Worm (Caenorhabditis elegans) whole organism, L4 larva: Measurements from ENCODE around the gene F35C5.3.
A peak's percentile ranks its signal among the peaks of the same experiment; 100 is the strongest.

Experiments used
- F10B5.3 ChIP-seq: sonication (generic microtip); optimal IDR thresholded peaks from 2 replicates; lab custom pipeline; 2016; ENCODE audit warnings: mild to moderate bottlenecking, missing genetic modification characterization, missing compliant biosample characterization
- F37D6.2 ChIP-seq: sonication (generic microtip); optimal IDR thresholded peaks from 2 replicates; lab custom pipeline; 2016; ENCODE audit warnings: mild to moderate bottlenecking, missing genetic modification characterization, missing compliant biosample characterization
- F44E2.7 ChIP-seq: fragments of 200-800 bp; sonication (Bioruptor generic); IDR thresholded peaks from 2 replicates; pipeline ENCODE4 v2.1.2; 2022; ENCODE audit warnings: missing genetic modification characterization, missing compliant biosample characterization
- F49E8.2 ChIP-seq: sonication (generic microtip); optimal IDR thresholded peaks from 2 replicates; lab custom pipeline; 2016; ENCODE audit warnings: missing compliant biosample characterization, mild to moderate bottlenecking, missing genetic modification characterization, borderline replicate concordance
- R02D3.7 ChIP-seq: fragments of 150-350 bp; sonication (generic microtip); optimal IDR thresholded peaks from 3 replicates; lab custom pipeline; 2014; ENCODE audit warnings: missing biosample characterization, missing genetic modification characterization
- T20F7.1 ChIP-seq: fragments of 200-800 bp; sonication (Bioruptor generic); optimal IDR thresholded peaks from 2 replicates; lab custom pipeline; 2018; ENCODE audit warnings: mild to moderate bottlenecking, missing genetic modification characterization, missing compliant biosample characterization
- Y48G9A.11 ChIP-seq: fragments of 200-800 bp; sonication (Bioruptor generic); IDR thresholded peaks from 2 replicates; pipeline ENCODE4 v1.3.6; 2022; ENCODE audit warnings: missing genetic modification reagents, missing genetic modification characterization, missing compliant biosample characterization
- Y5F2A.4 ChIP-seq: fragments of 200-800 bp; sonication (Bioruptor generic); optimal IDR thresholded peaks from 2 replicates; lab custom pipeline; 2018; ENCODE audit warnings: mild to moderate bottlenecking, missing genetic modification characterization, missing compliant biosample characterization
- aha-1 ChIP-seq: fragments of 150-350 bp; peaks from one replicate; lab custom pipeline; 2014; ENCODE audit warnings: missing biosample characterization, missing genetic modification characterization
- aly-2 ChIP-seq: sonication (generic microtip); optimal IDR thresholded peaks from 2 replicates; lab custom pipeline; 2018; ENCODE audit warnings: missing biosample characterization, missing genetic modification characterization
- attf-4 ChIP-seq: sonication (generic microtip); optimal IDR thresholded peaks from 3 replicates; lab custom pipeline; 2017; ENCODE audit warnings: missing biosample characterization, missing genetic modification characterization
- ceh-32 ChIP-seq: sonication (generic microtip); optimal IDR thresholded peaks from 2 replicates; lab custom pipeline; 2016; ENCODE audit warnings: mild to moderate bottlenecking, missing genetic modification characterization, missing compliant biosample characterization; ENCODE audit not compliant: poor library complexity
- ceh-62 ChIP-seq: sonication (generic microtip); optimal IDR thresholded peaks from 2 replicates; lab custom pipeline; 2017; ENCODE audit warnings: missing biosample characterization, missing genetic modification characterization
- ces-1 ChIP-seq: fragments of 150-350 bp; sonication (generic microtip); optimal IDR thresholded peaks from 4 replicates; lab custom pipeline; 2014; ENCODE audit warnings: missing biosample characterization, missing genetic modification reagents, missing genetic modification characterization
- cey-2 ChIP-seq: sonication (generic microtip); optimal IDR thresholded peaks from 3 replicates; lab custom pipeline; 2017; ENCODE audit warnings: missing genetic modification characterization, mild to moderate bottlenecking, missing compliant biosample characterization, antibody characterized with exemption, borderline replicate concordance; ENCODE audit not compliant: insufficient read depth
- ctbp-1 ChIP-seq: fragments of 200-800 bp; sonication (Bioruptor generic); IDR thresholded peaks from 2 replicates; pipeline ENCODE4 v1.3.6; 2022; ENCODE audit warnings: missing genetic modification reagents, missing genetic modification characterization, missing compliant biosample characterization
- daf-16 ChIP-seq, 3 experiments: sonication (generic microtip); optimal IDR thresholded peaks; 2 replicates each; lab custom pipeline; 2016 to 2017; ENCODE audit warnings: missing genetic modification characterization in 3 of 3, missing genetic modification reagents in 3 of 3, mild to moderate bottlenecking in 2 of 3, missing compliant biosample characterization in 2 of 3, missing biosample characterization in 1 of 3, moderate library complexity in 1 of 3
- dmd-6 ChIP-seq: fragments of 200-800 bp; sonication (Bioruptor generic); IDR thresholded peaks from 2 replicates; pipeline ENCODE4 v1.3.6; 2022; ENCODE audit warnings: missing genetic modification reagents, missing genetic modification characterization, missing compliant biosample characterization
- dmd-9 ChIP-seq: fragments of 200-800 bp; sonication (Bioruptor generic); IDR thresholded peaks from 2 replicates; pipeline ENCODE4 v1.3.6; 2022; ENCODE audit warnings: missing genetic modification reagents, missing genetic modification characterization, missing compliant biosample characterization
- dpl-1 ChIP-seq: fragments of 150-350 bp; optimal IDR thresholded peaks from 2 replicates; lab custom pipeline; 2014; ENCODE audit warnings: missing biosample characterization, missing genetic modification reagents, missing genetic modification characterization
- duxl-1 ChIP-seq: sonication (generic microtip); optimal IDR thresholded peaks from 2 replicates; lab custom pipeline; 2016; ENCODE audit warnings: mild to moderate bottlenecking, missing genetic modification characterization, moderate library complexity, missing compliant biosample characterization; ENCODE audit not compliant: poor library complexity
- dve-1 ChIP-seq: sonication (generic microtip); optimal IDR thresholded peaks from 2 replicates; lab custom pipeline; 2017; ENCODE audit warnings: antibody characterized with exemption, mild to moderate bottlenecking, missing genetic modification characterization, missing compliant biosample characterization; ENCODE audit not compliant: insufficient read depth
- fkh-10 ChIP-seq: fragments of 150-350 bp; optimal IDR thresholded peaks from 2 replicates; lab custom pipeline; 2014; ENCODE audit warnings: missing biosample characterization, missing genetic modification reagents, missing genetic modification characterization
- gei-8 ChIP-seq: fragments of 200-800 bp; sonication (Bioruptor generic); optimal IDR thresholded peaks from 2 replicates; lab custom pipeline; 2018; ENCODE audit warnings: mild to moderate bottlenecking, missing genetic modification characterization, missing compliant biosample characterization
- hlh-11 ChIP-seq: fragments of 200-800 bp; sonication (Bioruptor generic); optimal IDR thresholded peaks from 2 replicates; lab custom pipeline; 2018; ENCODE audit warnings: mild to moderate bottlenecking, missing genetic modification characterization, missing compliant biosample characterization
- hlh-30 ChIP-seq: sonication (generic microtip); optimal IDR thresholded peaks from 2 replicates; lab custom pipeline; 2017; ENCODE audit warnings: antibody characterized with exemption, mild to moderate bottlenecking, missing genetic modification characterization, missing compliant biosample characterization; ENCODE audit not compliant: insufficient read depth
- jun-1 ChIP-seq: fragments of 150-350 bp; optimal IDR thresholded peaks from 2 replicates; lab custom pipeline; 2014; ENCODE audit warnings: missing biosample characterization, missing genetic modification reagents, missing genetic modification characterization
- lin-39 ChIP-seq: fragments of 150-350 bp; optimal IDR thresholded peaks from 2 replicates; lab custom pipeline; 2014; ENCODE audit warnings: missing biosample characterization, missing genetic modification reagents, missing genetic modification characterization
- mdl-1 ChIP-seq, 2 experiments: fragments of 150-350 bp in 1 of 2; sonication (generic microtip) in 1 of 2; optimal IDR thresholded peaks; 2 replicates each; lab custom pipeline; 2014 to 2017; ENCODE audit warnings: missing biosample characterization in 2 of 2, missing genetic modification characterization in 2 of 2
- mep-1 ChIP-seq: fragments of 150-350 bp; sonication (generic microtip); optimal IDR thresholded peaks from 3 replicates; lab custom pipeline; 2014; ENCODE audit warnings: missing biosample characterization, missing genetic modification characterization
- nhr-237 ChIP-seq: sonication (generic microtip); optimal IDR thresholded peaks from 2 replicates; lab custom pipeline; 2017; ENCODE audit warnings: missing biosample characterization, missing genetic modification characterization
- nhr-41 ChIP-seq: fragments of 200-800 bp; sonication (Bioruptor generic); IDR thresholded peaks from 2 replicates; pipeline ENCODE4 v1.3.6; 2022; ENCODE audit warnings: missing genetic modification reagents, missing genetic modification characterization, missing compliant biosample characterization
- nhr-42 ChIP-seq: fragments of 200-800 bp; sonication (Bioruptor generic); IDR thresholded peaks from 2 replicates; pipeline ENCODE4 v1.3.6; 2022; ENCODE audit warnings: missing genetic modification characterization, missing compliant biosample characterization
- nhr-76 ChIP-seq: fragments of 150-350 bp; optimal IDR thresholded peaks from 2 replicates; lab custom pipeline; 2014; ENCODE audit warnings: missing biosample characterization, missing genetic modification characterization
- pha-4 ChIP-seq, 2 experiments: fragments of 150-350 bp in 1 of 2; fragments of 200-800 bp in 1 of 2; sonication (Bioruptor generic) in 1 of 2; IDR thresholded peaks in 1 of 2; optimal IDR thresholded peaks in 1 of 2; 2 replicates each; pipeline versions ENCODE4 v1.3.6 to Lab custom; 2014 to 2022; ENCODE audit warnings: missing genetic modification characterization in 2 of 2, missing genetic modification reagents in 2 of 2, missing biosample characterization in 1 of 2, missing compliant biosample characterization in 1 of 2
- pqm-1 ChIP-seq: sonication (generic microtip); optimal IDR thresholded peaks from 2 replicates; lab custom pipeline; 2017; ENCODE audit warnings: missing biosample characterization, missing genetic modification characterization
- snpc-1.2 ChIP-seq: fragments of 200-800 bp; sonication (Bioruptor generic); IDR thresholded peaks from 2 replicates; pipeline ENCODE4 v1.3.6; 2022; ENCODE audit warnings: missing genetic modification reagents, missing genetic modification characterization, missing compliant biosample characterization
- spr-3 ChIP-seq: fragments of 200-800 bp; sonication (Bioruptor generic); optimal IDR thresholded peaks from 2 replicates; lab custom pipeline; 2018; ENCODE audit warnings: mild to moderate bottlenecking, missing genetic modification characterization, missing compliant biosample characterization
- tra-1 ChIP-seq: fragments of 200-800 bp; sonication (Bioruptor generic); IDR thresholded peaks from 2 replicates; pipeline ENCODE4 v1.3.6; 2022; ENCODE audit warnings: missing genetic modification reagents, missing genetic modification characterization, missing compliant biosample characterization
- unc-130 ChIP-seq: sonication (generic microtip); optimal IDR thresholded peaks from 2 replicates; lab custom pipeline; 2016; ENCODE audit warnings: missing genetic modification reagents, missing genetic modification characterization, missing compliant biosample characterization
- unc-62 ChIP-seq, 3 experiments: fragments of 150-350 bp in 1 of 3; sonication (generic microtip); optimal IDR thresholded peaks in 2 of 3; peaks in 1 of 3; 1 replicate in 1 of 3; 2 replicates in 2 of 3; lab custom pipeline; 2014 to 2017; ENCODE audit warnings: missing biosample characterization in 3 of 3, missing genetic modification characterization in 3 of 3, missing genetic modification reagents in 3 of 3, missing genotype in 1 of 3
- vab-7 ChIP-seq: fragments of 200-800 bp; sonication (Bioruptor generic); IDR thresholded peaks from 2 replicates; pipeline ENCODE4 v1.3.6; 2022; ENCODE audit warnings: missing genetic modification reagents, missing genetic modification characterization, missing compliant biosample characterization
- zip-11 ChIP-seq: fragments of 200-800 bp; sonication (Bioruptor generic); IDR thresholded peaks from 2 replicates; pipeline ENCODE4 v1.3.6; 2022; ENCODE audit warnings: missing genetic modification characterization, missing compliant biosample characterization
- zip-2 ChIP-seq: fragments of 150-350 bp; optimal IDR thresholded peaks from 2 replicates; lab custom pipeline; 2014; ENCODE audit warnings: missing biosample characterization, missing genetic modification characterization
- ztf-11 ChIP-seq: fragments of 150-350 bp; optimal IDR thresholded peaks from 2 replicates; lab custom pipeline; 2014; ENCODE audit warnings: missing biosample characterization, missing genetic modification characterization

The F35C5.3 gene

DNA sequence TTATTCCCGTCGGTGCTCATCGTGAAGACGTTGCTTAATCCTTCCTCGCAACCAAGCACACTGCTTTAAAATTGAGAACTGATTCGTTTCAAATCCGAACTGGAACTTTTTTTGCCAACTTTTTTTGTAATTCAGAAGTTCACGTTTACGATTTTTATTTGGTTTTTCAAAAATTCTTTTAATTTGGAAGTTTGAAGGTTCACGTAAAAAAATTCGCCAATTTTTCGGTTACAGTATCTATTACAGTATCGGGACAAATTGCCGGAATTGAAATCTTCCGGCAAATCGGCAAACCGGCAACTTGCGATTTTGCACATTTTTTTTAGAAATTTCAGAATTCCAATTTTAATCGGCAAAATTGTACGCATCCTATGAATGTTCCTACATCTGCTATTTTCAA, 39.7 kb downstream of the F35C5.3 start, which contains the start of gene F58G1.3:
Gene F58G1.3, minus strand, starts transcription at position 101 of the 400 bp plus-strand sequence.
- no peak for TF ChIP-seq Y5F2A.4 (GFP tag; lab: Kevin White, UChicago)
- no peak for TF ChIP-seq nhr-41 (GFP tag; lab: Robert Waterston, UW)
- no peak for TF ChIP-seq daf-16 (GFP tag; optimal IDR thresholded peaks at IDR 0.05; lab: Kevin White, UChicago)
- no peak for TF ChIP-seq daf-16 (tag; optimal IDR thresholded peaks at IDR 0.05; lab: Kevin White, UChicago)

ce11 chrII:12930138-12930537, 41.6 kb downstream of the F35C5.3 start:
- peak; percentile 44 for TF ChIP-seq pqm-1 (tag; lab: Kevin White, UChicago)
- TF ChIP-seq zip-2 (tag; lab: Kevin White, UChicago), result no peak
- TF ChIP-seq unc-62 (GFP tag; optimal IDR thresholded peaks at IDR 0.05 in 1 of 2; lab: Kevin White, UChicago), result peak in 1 of 2 experiments; percentile 87
- no peak for TF ChIP-seq unc-62 (tag; optimal IDR thresholded peaks at IDR 0.05; lab: Kevin White, UChicago)

- TF ChIP-seq duxl-1 (tag; lab: Kevin White, UChicago) (no peak), F44E2.7 (GFP tag; lab: Robert Waterston, UW) (no peak), dmd-9 (no peak), attf-4 (tag; lab: Kevin White, UChicago) (no peak), ces-1 (GFP tag; lab: Kevin White, UChicago) (no peak), snpc-1.2 (GFP tag; lab: Robert Waterston, UW) (no peak), ceh-62 (no peak), mep-1 (no peak), vab-7 (GFP tag; lab: Robert Waterston, UW) (no peak), zip-11 (GFP tag; lab: Robert Waterston, UW) (no peak), ceh-32 (tag; lab: Kevin White, UChicago) (no peak), R02D3.7 (tag; lab: Kevin White, UChicago) (no peak), pha-4 (GFP tag; IDR thresholded peaks at IDR 0.05; lab: Robert Waterston, UW) (no peak), pha-4 (tag; optimal IDR thresholded peaks at IDR 0.05; lab: Kevin White, UChicago) (no peak), F10B5.3 (no peak), fkh-10 (no peak), dmd-6 (GFP tag; lab: Robert Waterston, UW) (peak; percentile 48), lin-39 (no peak), dve-1 (peak; percentile 66), unc-62 (GFP tag; optimal IDR thresholded peaks at IDR 0.05 in 1 of 2; lab: Kevin White, UChicago) (no peak), unc-62 (tag; optimal IDR thresholded peaks at IDR 0.05; lab: Kevin White, UChicago) (no peak), jun-1 (tag; lab: Kevin White, UChicago) (no peak), T20F7.1 (GFP tag; lab: Kevin White, UChicago) (no peak), hlh-11 (peak; percentile 62), pqm-1 (tag; lab: Kevin White, UChicago) (peak; percentile 77), gei-8 (GFP tag; lab: Kevin White, UChicago) (no peak), nhr-237 (tag; lab: Kevin White, UChicago) (no peak), dpl-1 (no peak), nhr-42 (no peak), ztf-11 (tag; lab: Kevin White, UChicago) (no peak), aly-2 (tag; lab: Kevin White, UChicago) (no peak), F37D6.2 (tag; lab: Kevin White, UChicago) (no peak), hlh-30 (tag; lab: Kevin White, UChicago) (no peak), aha-1 (tag; lab: Kevin White, UChicago) (no peak), spr-3 (GFP tag; lab: Kevin White, UChicago) (no peak), ctbp-1 (GFP tag; lab: Robert Waterston, UW) (no peak), Y48G9A.11 (GFP tag; lab: Robert Waterston, UW) (no peak), mdl-1 (tag; optimal IDR thresholded peaks at IDR 0.05; lab: Kevin White, UChicago) (no peak), tra-1 (GFP tag; lab: Robert Waterston, UW) (no peak), nhr-76 (no peak), F49E8.2 (no peak), unc-130 (GFP tag; lab: Kevin White, UChicago) (no peak), cey-2 (tag; lab: Kevin White, UChicago) (no peak)
Observed at ce11 chrII:12931456-12931923, 42.9 kb downstream of the F35C5.3 start, which contains the start of gene dct-18. Gene dct-18, plus strand, starts transcription at chrII:12931873.
